Worm (Caenorhabditis elegans) whole organism, young adult: Measurements from ENCODE around the gene F09E10.5.
A peak's percentile ranks its signal among the peaks of the same experiment; 100 is the strongest.

Experiments
- B0019.2 ChIP-seq: fragments of 200-800 bp; sonication (Bioruptor generic); conservative IDR thresholded peaks from 2 replicates; pipeline ENCODE4 v1.3.6; 2022; ENCODE audit warnings: missing genetic modification reagents, missing genetic modification characterization, missing compliant biosample characterization
- F10E7.11 ChIP-seq: sonication (generic microtip); optimal IDR thresholded peaks from 2 replicates; lab custom pipeline; 2017; ENCODE audit warnings: mild to moderate bottlenecking, missing genetic modification characterization, moderate library complexity, missing compliant biosample characterization
- K12H6.12 ChIP-seq: fragments of 200-800 bp; sonication (Bioruptor generic); optimal IDR thresholded peaks from 2 replicates; lab custom pipeline; 2018; ENCODE audit warnings: mild to moderate bottlenecking, missing genetic modification characterization, missing compliant biosample characterization
- athp-1 ChIP-seq: sonication (generic microtip); optimal IDR thresholded peaks from 2 replicates; lab custom pipeline; 2017; ENCODE audit warnings: mild to moderate bottlenecking, missing genetic modification characterization, missing compliant biosample characterization
- attf-3 ChIP-seq: fragments of 200-800 bp; sonication (Bioruptor generic); conservative IDR thresholded peaks from 2 replicates; pipeline ENCODE4 v1.3.6; 2022; ENCODE audit warnings: missing genetic modification reagents, missing genetic modification characterization, missing compliant biosample characterization
- attf-5 ChIP-seq: fragments of 200-800 bp; sonication (Bioruptor generic); optimal IDR thresholded peaks from 2 replicates; lab custom pipeline; 2018; ENCODE audit warnings: mild to moderate bottlenecking, missing genetic modification characterization, missing compliant biosample characterization
- bed-2 ChIP-seq: fragments of 200-800 bp; sonication (Bioruptor generic); IDR thresholded peaks from 2 replicates; pipeline ENCODE4 v1.3.6; 2022; ENCODE audit warnings: missing genetic modification reagents, missing genetic modification characterization, missing compliant biosample characterization
- cebp-1 ChIP-seq, 2 experiments: fragments of 200-800 bp in 1 of 2; sonication (Bioruptor generic) in 1 of 2; sonication (generic microtip) in 1 of 2; IDR thresholded peaks in 1 of 2; optimal IDR thresholded peaks in 1 of 2; 2 replicates each; pipeline versions ENCODE4 v1.3.6 to Lab custom; 2017 to 2022; ENCODE audit warnings: missing compliant biosample characterization in 2 of 2, missing genetic modification characterization in 2 of 2, mild to moderate bottlenecking in 1 of 2, missing genetic modification reagents in 1 of 2, moderate library complexity in 1 of 2
- chd-7 ChIP-seq: sonication (generic microtip); optimal IDR thresholded peaks from 2 replicates; lab custom pipeline; 2016; ENCODE audit warnings: mild to moderate bottlenecking, missing genetic modification characterization, moderate library complexity, missing compliant biosample characterization
- egl-18 ChIP-seq: fragments of 200-800 bp; sonication (Bioruptor generic); IDR thresholded peaks from 2 replicates; pipeline ENCODE4 v1.3.6; 2022; ENCODE audit warnings: missing genetic modification reagents, missing genetic modification characterization, missing compliant biosample characterization
- egl-44 ChIP-seq: fragments of 200-800 bp; sonication (Bioruptor generic); IDR thresholded peaks from 2 replicates; pipeline ENCODE4 v1.3.6; 2022; ENCODE audit warnings: missing genetic modification reagents, missing genetic modification characterization, missing compliant biosample characterization
- egrh-3 ChIP-seq: fragments of 200-800 bp; sonication (Bioruptor generic); IDR thresholded peaks from 2 replicates; pipeline ENCODE4 v1.3.6; 2022; ENCODE audit warnings: missing genetic modification reagents, missing genetic modification characterization, missing compliant biosample characterization
- ekl-4 ChIP-seq: fragments of 200-800 bp; sonication (Bioruptor generic); IDR thresholded peaks from 2 replicates; pipeline ENCODE4 v1.3.6; 2022; ENCODE audit warnings: missing genetic modification reagents, missing genetic modification characterization, missing compliant biosample characterization
- hmg-1.2 ChIP-seq: fragments of 200-800 bp; sonication (Bioruptor generic); IDR thresholded peaks from 2 replicates; pipeline ENCODE4 v1.3.6; 2022; ENCODE audit warnings: missing genetic modification reagents, missing genetic modification characterization, missing compliant biosample characterization
- hmg-20 ChIP-seq: fragments of 200-800 bp; sonication (Bioruptor generic); IDR thresholded peaks from 2 replicates; pipeline ENCODE4 v1.3.6; 2022; ENCODE audit warnings: missing genetic modification reagents, missing genetic modification characterization, missing compliant biosample characterization
- lir-1 ChIP-seq: fragments of 200-800 bp; sonication (Bioruptor generic); conservative IDR thresholded peaks from 2 replicates; pipeline ENCODE4 v1.3.6; 2022; ENCODE audit warnings: missing genetic modification reagents, missing genetic modification characterization, missing compliant biosample characterization
- lsl-1 ChIP-seq: fragments of 200-800 bp; sonication (Bioruptor generic); optimal IDR thresholded peaks from 2 replicates; lab custom pipeline; 2018; ENCODE audit warnings: mild to moderate bottlenecking, missing genetic modification characterization, moderate library complexity, missing compliant biosample characterization
- repo-1 ChIP-seq: sonication (generic microtip); optimal IDR thresholded peaks from 2 replicates; lab custom pipeline; 2017; ENCODE audit warnings: mild to moderate bottlenecking, missing genetic modification characterization, missing compliant biosample characterization
- sdz-38 ChIP-seq: sonication (generic microtip); optimal IDR thresholded peaks from 2 replicates; lab custom pipeline; 2016; ENCODE audit warnings: missing genotype, missing genetic modification characterization, missing compliant biosample characterization
- snpc-1.1 ChIP-seq: sonication (generic microtip); optimal IDR thresholded peaks from 2 replicates; lab custom pipeline; 2017; ENCODE audit warnings: missing genetic modification characterization, mild to moderate bottlenecking, missing compliant biosample characterization, antibody characterized with exemption, moderate library complexity, missing genotype, missing genetic modification reagents; ENCODE audit not compliant: insufficient read depth
- snpc-1.3 ChIP-seq: sonication (generic microtip); optimal IDR thresholded peaks from 2 replicates; lab custom pipeline; 2017; ENCODE audit warnings: missing genetic modification characterization, mild to moderate bottlenecking, missing compliant biosample characterization, antibody characterized with exemption, moderate library complexity, missing genotype, missing genetic modification reagents; ENCODE audit not compliant: insufficient read depth
- snpc-4 ChIP-seq, 5 experiments: fragments of 150-350 bp in 1 of 5; sonication (generic microtip) in 4 of 5; optimal IDR thresholded peaks; 2 replicates each; lab custom pipeline; 2014 to 2018; ENCODE audit warnings: missing genetic modification characterization in 5 of 5, missing biosample characterization in 3 of 5, antibody characterized with exemption in 2 of 5, mild to moderate bottlenecking in 2 of 5, missing compliant biosample characterization in 2 of 5, missing genotype in 2 of 5, moderate library complexity in 2 of 5, missing genetic modification reagents in 1 of 5
- tbx-9 ChIP-seq: sonication (generic microtip); optimal IDR thresholded peaks from 2 replicates; lab custom pipeline; 2016; ENCODE audit warnings: borderline replicate concordance, missing genetic modification characterization, inconsistent platforms, missing compliant biosample characterization
- zfh-2 ChIP-seq: fragments of 200-800 bp; sonication (Bioruptor generic); conservative IDR thresholded peaks from 2 replicates; pipeline ENCODE4 v1.3.6; 2022; ENCODE audit warnings: missing genetic modification reagents, missing genetic modification characterization, missing compliant biosample characterization
- zim-3 ChIP-seq: sonication (generic microtip); optimal IDR thresholded peaks from 2 replicates; lab custom pipeline; 2017; ENCODE audit warnings: mild to moderate bottlenecking, missing genetic modification characterization, moderate library complexity, missing compliant biosample characterization
- ztf-28 ChIP-seq: fragments of 200-800 bp; sonication (Bioruptor generic); IDR thresholded peaks from 2 replicates; pipeline ENCODE4 v1.3.6; 2022; ENCODE audit warnings: missing genetic modification reagents, missing genetic modification characterization, missing compliant biosample characterization
- ztf-3 ChIP-seq: fragments of 200-800 bp; sonication (Bioruptor generic); optimal IDR thresholded peaks from 2 replicates; lab custom pipeline; 2018; ENCODE audit warnings: mild to moderate bottlenecking, missing genetic modification characterization, missing compliant biosample characterization
- ztf-6 ChIP-seq: fragments of 200-800 bp; sonication (Bioruptor generic); IDR thresholded peaks from 2 replicates; pipeline ENCODE4 v1.3.6; 2022; ENCODE audit warnings: missing genetic modification reagents, missing genetic modification characterization, missing compliant biosample characterization

Gene F09E10.5

ce11 chrX:1524559-1524958 is 30.4 kb upstream of the F09E10.5 start (continued):
- peak; percentile 47 for TF ChIP-seq egrh-3 (GFP tag; lab: Robert Waterston, UW)
- TF ChIP-seq K12H6.12 (tag; lab: Kevin White, UChicago): no peak
- TF ChIP-seq hmg-20 (GFP tag; lab: Robert Waterston, UW): no peak
- TF ChIP-seq F10E7.11 (tag; lab: Kevin White, UChicago): no peak
- no peak for TF ChIP-seq athp-1 (tag; lab: Kevin White, UChicago)
- peak; percentile 2 for TF ChIP-seq attf-5
- TF ChIP-seq, all 124 proteins: peak for 7

ce11 chrX:1523272-1523671 is 29.1 kb upstream of the F09E10.5 start:
- TF ChIP-seq ztf-6 (no peak), repo-1 (tag; lab: Kevin White, UChicago) (no peak), ekl-4 (GFP tag; lab: Robert Waterston, UW) (no peak), sdz-38 (tag; lab: Kevin White, UChicago) (no peak)
- TF ChIP-seq, all 124 proteins: peak for 0

- no peak for TF ChIP-seq B0019.2 (GFP tag; lab: Robert Waterston, UW)
- no peak for TF ChIP-seq cebp-1 (GFP tag; IDR thresholded peaks at IDR 0.05; lab: Robert Waterston, UW)
- peak; percentile 7 for TF ChIP-seq cebp-1 (tag; optimal IDR thresholded peaks at IDR 0.05; lab: Kevin White, UChicago)
These were observed 27.9 kb upstream of the F09E10.5 start for ce11 chrX:1522068-1522467.

- TF ChIP-seq snpc-1.1 (no peak), chd-7 (no peak), lsl-1 (no peak), ztf-3 (GFP tag; lab: Kevin White, UChicago) (no peak), attf-3 (GFP tag; lab: Robert Waterston, UW) (no peak), ztf-28 (GFP tag; lab: Robert Waterston, UW) (no peak), zfh-2 (GFP tag; lab: Robert Waterston, UW) (no peak)
These were observed 27.2 kb upstream of the F09E10.5 start, which contains the start of gene toca-1 for ce11 chrX:1521387-1521786. toca-1 (minus strand) TSS chrX:1521487.

- TF ChIP-seq egl-44 (GFP tag; lab: Robert Waterston, UW) (no peak), zfh-2 (GFP tag; lab: Robert Waterston, UW) (peak; percentile 53; the same call in 1 of the 2 replicates)
- TF ChIP-seq, all 124 proteins: peak for 1
These were observed 23.4 kb upstream of the F09E10.5 start for ce11 chrX:1517519-1517918.

ce11 chrX:1516574-1516973 is 22.4 kb upstream of the F09E10.5 start:
- TF ChIP-seq hmg-1.2 (GFP tag; lab: Robert Waterston, UW) (peak; percentile 22; the same call in 1 of the 2 replicates), tbx-9 (tag; lab: Kevin White, UChicago) (no peak), lir-1 (GFP tag; lab: Robert Waterston, UW) (no peak), bed-2 (GFP tag; lab: Robert Waterston, UW) (no peak), zim-3 (tag; lab: Kevin White, UChicago) (no peak), snpc-4 (GFP tag; optimal IDR thresholded peaks at IDR 0.05; lab: Kevin White, UChicago) (no peak), snpc-4 (tag; optimal IDR thresholded peaks at IDR 0.05; lab: Kevin White, UChicago) (peak in 3 of 4 experiments; percentile 16 to 83 (median 73)), snpc-1.3 (tag; lab: Kevin White, UChicago) (no peak), egl-18 (GFP tag; lab: Robert Waterston, UW) (no peak)
- TF ChIP-seq, all 124 proteins: peak for 2
